Worm (Caenorhabditis elegans): ENCODE measurements around the gene amph-1.

Gene amph-1

DNA sequence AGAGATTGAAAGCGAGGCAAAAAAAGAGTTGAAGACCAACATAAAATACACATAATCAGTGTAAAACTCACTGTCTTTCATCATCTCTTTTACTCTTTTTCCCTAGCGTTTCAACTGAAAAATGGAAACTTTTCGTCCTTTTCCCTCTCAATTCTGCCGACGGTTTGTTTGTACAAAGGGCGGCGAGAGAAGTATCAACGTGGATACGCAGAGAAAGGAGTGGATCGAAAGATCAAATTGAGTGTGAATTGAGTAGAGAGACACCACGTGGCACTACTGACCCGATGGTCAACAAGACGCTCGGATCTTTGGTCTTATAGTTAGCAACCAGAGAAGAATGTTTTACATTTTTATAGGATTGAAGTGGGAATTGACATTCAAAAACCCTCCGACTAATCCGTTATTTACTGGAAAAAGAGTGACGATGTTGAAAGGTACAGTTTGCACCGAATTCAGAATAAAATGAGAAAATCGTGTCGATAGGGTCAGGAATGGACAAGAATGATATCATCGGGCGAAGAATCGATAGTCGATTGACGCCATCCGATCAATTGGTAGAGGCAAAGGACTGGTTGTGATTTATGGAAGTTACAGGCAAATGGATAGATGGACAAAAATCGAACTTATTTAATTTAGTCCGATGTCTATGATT is 23.5 kb upstream of the amph-1 start (continued):
- TF ChIP-seq hpl-2 (GFP tag; optimal IDR thresholded peaks at IDR 0.05): peak; percentile 58
- TF ChIP-seq lir-3 (tag; optimal IDR thresholded peaks at IDR 0.05; ENCODE audit: poor library complexity): peak; percentile 29
- TF ChIP-seq nhr-77 (tag; optimal IDR thresholded peaks at IDR 0.05): peak; percentile 79
- peak in 1 of 2 experiments; percentile 25 for TF ChIP-seq egl-27 (tag; optimal IDR thresholded peaks at IDR 0.05)
- TF ChIP-seq fos-1 (tag; optimal IDR thresholded peaks at IDR 0.05): peak; percentile 16
- TF ChIP-seq nhr-85 (tag): peak; percentile 98
- peak; percentile 83 for TF ChIP-seq snu-23 (GFP tag; optimal IDR thresholded peaks at IDR 0.05)
- no peak for TF ChIP-seq ceh-90 (tag; optimal IDR thresholded peaks at IDR 0.05)
- TF ChIP-seq xbp-1 (tag; optimal IDR thresholded peaks at IDR 0.05): peak; percentile 51
- peak in 2 of 3 experiments; percentile 14 to 39 for TF ChIP-seq dpl-1 (GFP tag; optimal IDR thresholded peaks at IDR 0.05)
- TF ChIP-seq aly-2 (tag; optimal IDR thresholded peaks at IDR 0.05): no peak
- TF ChIP-seq hlh-17 (GFP tag; optimal IDR thresholded peaks at IDR 0.05; ENCODE audit: borderline replicate concordance): no peak
- peak; percentile 11 for TF ChIP-seq lin-13 (GFP tag; optimal IDR thresholded peaks at IDR 0.05)
- TF ChIP-seq mep-1 (tag; optimal IDR thresholded peaks at IDR 0.05): peak; percentile 73
- TF ChIP-seq lsy-2 (tag; optimal IDR thresholded peaks at IDR 0.05): peak; percentile 53 to 64
- peak; percentile 45 for TF ChIP-seq ztf-4 (tag; optimal IDR thresholded peaks at IDR 0.05)
- TF ChIP-seq lin-39 (tag; optimal IDR thresholded peaks at IDR 0.05): no peak
- peak; percentile 43 for TF ChIP-seq swsn-7 (tag; optimal IDR thresholded peaks at IDR 0.05)
- peak; percentile 20 for TF ChIP-seq unc-130 (tag; optimal IDR thresholded peaks at IDR 0.05)
- peak; percentile 61 for TF ChIP-seq skn-1 (tag; optimal IDR thresholded peaks at IDR 0.05)
- TF ChIP-seq ama-1 (optimal IDR thresholded peaks at IDR 0.05): no peak
- peak in 1 of 2 experiments; percentile 69 for TF ChIP-seq lin-35 (GFP tag; optimal IDR thresholded peaks at IDR 0.05)
- TF ChIP-seq nhr-20 (tag; optimal IDR thresholded peaks at IDR 0.05): peak; percentile 97
- no peak for TF ChIP-seq nhr-28 (tag; optimal IDR thresholded peaks at IDR 0.05)
- TF ChIP-seq pax-3 (tag; optimal IDR thresholded peaks at IDR 0.05): peak; percentile 54

DNA sequence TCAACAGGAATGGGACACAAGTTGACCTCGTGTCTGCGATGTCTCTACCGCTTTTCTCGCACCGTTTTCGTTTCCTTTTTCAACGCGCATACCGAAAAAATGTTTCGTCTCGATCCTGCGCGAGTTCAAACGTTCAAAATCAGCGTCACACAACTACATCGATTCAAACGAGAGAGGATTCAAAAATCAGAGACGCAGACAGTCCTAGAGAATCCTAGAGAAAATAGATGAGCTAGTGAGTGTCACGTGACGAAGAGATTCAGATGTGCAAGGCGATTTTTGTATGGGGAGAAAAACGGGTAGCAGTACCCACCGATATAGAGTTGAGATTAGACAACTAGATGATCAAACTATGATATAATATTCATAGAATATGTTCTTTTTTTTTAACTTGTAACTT is 22.3 kb upstream of the amph-1 start:
- peak; percentile 98 for TF ChIP-seq nhr-85 (tag)
- peak; percentile 86 for TF ChIP-seq lin-14 (GFP tag; optimal IDR thresholded peaks at IDR 0.05)
- TF ChIP-seq efl-1 (optimal IDR thresholded peaks at IDR 0.05): peak; percentile 51 to 56
- peak; percentile 30 to 95 for TF ChIP-seq efl-1 (GFP tag; optimal IDR thresholded peaks at IDR 0.05 in 1 of 2)
- peak; percentile 33 for TF ChIP-seq nhr-77 (tag; optimal IDR thresholded peaks at IDR 0.05)
- TF ChIP-seq lin-35 (GFP tag; optimal IDR thresholded peaks at IDR 0.05): peak; percentile 39 to 75
- TF ChIP-seq aha-1 (tag; optimal IDR thresholded peaks at IDR 0.05): no peak
- TF ChIP-seq Y116A8C.19 (tag; optimal IDR thresholded peaks at IDR 0.05; ENCODE audit: borderline replicate concordance): no peak
- no peak for TF ChIP-seq fos-1 (tag; optimal IDR thresholded peaks at IDR 0.05)
- no peak for TF ChIP-seq C34B4.2 (tag; optimal IDR thresholded peaks at IDR 0.05)
- peak; percentile 96 for TF ChIP-seq nhr-20 (tag; optimal IDR thresholded peaks at IDR 0.05)
- peak in 2 of 3 experiments; percentile 1 to 31 for TF ChIP-seq ceh-82 (tag; optimal IDR thresholded peaks at IDR 0.05)
- no peak for TF ChIP-seq snpc-4 (tag; optimal IDR thresholded peaks at IDR 0.05)
- TF ChIP-seq mab-9 (GFP tag; IDR thresholded peaks at IDR 0.05): no peak
- no peak for TF ChIP-seq ceh-63 (GFP tag; optimal IDR thresholded peaks at IDR 0.05)
- TF ChIP-seq ama-1 (optimal IDR thresholded peaks at IDR 0.05): peak; percentile 9
- no peak for TF ChIP-seq elt-2 (tag; optimal IDR thresholded peaks at IDR 0.05)
- TF ChIP-seq unc-98 (GFP tag; IDR thresholded peaks at IDR 0.05): no peak
- peak; percentile 35 for TF ChIP-seq tbx-2 (tag; optimal IDR thresholded peaks at IDR 0.05)
- TF ChIP-seq fkh-4 (tag; optimal IDR thresholded peaks at IDR 0.05; ENCODE audit: borderline replicate concordance): no peak
- no peak for TF ChIP-seq F16B12.6 (tag; optimal IDR thresholded peaks at IDR 0.05)
- peak; percentile 24 for TF ChIP-seq C04F5.9 (tag; optimal IDR thresholded peaks at IDR 0.05)
- no peak for TF ChIP-seq pqm-1 (tag; optimal IDR thresholded peaks at IDR 0.05)
- no peak for TF ChIP-seq dsc-1 (tag; optimal IDR thresholded peaks at IDR 0.05)
- TF ChIP-seq ceh-88 (GFP tag; IDR thresholded peaks at IDR 0.05): no peak
- TF ChIP-seq lsy-2 (tag; optimal IDR thresholded peaks at IDR 0.05): peak; percentile 35 to 70
- peak; percentile 74 for TF ChIP-seq nhr-90 (tag; optimal IDR thresholded peaks at IDR 0.05; ENCODE audit: poor library complexity)
- no peak for TF ChIP-seq vab-15 (tag; optimal IDR thresholded peaks at IDR 0.05)
- TF ChIP-seq hlh-4 (tag; optimal IDR thresholded peaks at IDR 0.05): no peak
- TF ChIP-seq unc-130 (tag; optimal IDR thresholded peaks at IDR 0.05): no peak
- peak; percentile 7 for TF ChIP-seq nhr-11 (tag; optimal IDR thresholded peaks at IDR 0.05)
- TF ChIP-seq lir-3 (tag; optimal IDR thresholded peaks at IDR 0.05; ENCODE audit: poor library complexity): peak; percentile 19
- TF ChIP-seq jun-1 (tag; optimal IDR thresholded peaks at IDR 0.05): peak; percentile 56
- TF ChIP-seq egl-13 (tag; optimal IDR thresholded peaks at IDR 0.05): no peak
